Fruit fly (Drosophila melanogaster): Measurements from ENCODE around the gene nab.

dm6 chr3L:4209078-4209477 lies 48.3 kb upstream of the nab start, which contains the start of gene Cpr64Aa:
- no peak for TF ChIP-seq h (optimal IDR thresholded peaks at IDR 0.05)
- TF ChIP-seq insv (optimal IDR thresholded peaks at IDR 0.05) = no peak
- no peak for TF ChIP-seq psq (optimal IDR thresholded peaks at IDR 0.05)

Measured in Kc167 (cell line).